Worm (Caenorhabditis elegans) whole organism, mixed stage, embryonic: ENCODE data around the gene R13A5.10.

ENCODE experiments used
- elt-1 ChIP-seq: sonication (generic microtip); optimal IDR thresholded peaks from 2 replicates; lab custom pipeline; 2017; ENCODE audit warnings: missing genetic modification characterization, mild to moderate bottlenecking, missing compliant biosample characterization, antibody characterized with exemption, moderate library complexity, borderline replicate concordance; ENCODE audit not compliant: insufficient read depth
- nhr-12 ChIP-seq: fragments of 150-350 bp; optimal IDR thresholded peaks from 2 replicates; lab custom pipeline; 2014; ENCODE audit warnings: missing biosample characterization, missing genetic modification characterization
- snpc-4 ChIP-seq: fragments of 150-350 bp; optimal IDR thresholded peaks from 2 replicates; lab custom pipeline; 2014; ENCODE audit warnings: missing biosample characterization, missing genetic modification characterization
- unc-120 ChIP-seq: sonication (generic microtip); optimal IDR thresholded peaks from 2 replicates; lab custom pipeline; 2017; ENCODE audit warnings: missing genetic modification characterization, missing compliant biosample characterization; ENCODE audit not compliant: poor library complexity, severe bottlenecking
- unc-62 ChIP-seq: fragments of 150-350 bp; optimal IDR thresholded peaks from 2 replicates; lab custom pipeline; 2014; ENCODE audit warnings: missing biosample characterization, missing genetic modification reagents, missing genetic modification characterization
- ztf-11 ChIP-seq: fragments of 150-350 bp; optimal IDR thresholded peaks from 2 replicates; lab custom pipeline; 2014; ENCODE audit warnings: missing biosample characterization, missing genetic modification characterization

DNA sequence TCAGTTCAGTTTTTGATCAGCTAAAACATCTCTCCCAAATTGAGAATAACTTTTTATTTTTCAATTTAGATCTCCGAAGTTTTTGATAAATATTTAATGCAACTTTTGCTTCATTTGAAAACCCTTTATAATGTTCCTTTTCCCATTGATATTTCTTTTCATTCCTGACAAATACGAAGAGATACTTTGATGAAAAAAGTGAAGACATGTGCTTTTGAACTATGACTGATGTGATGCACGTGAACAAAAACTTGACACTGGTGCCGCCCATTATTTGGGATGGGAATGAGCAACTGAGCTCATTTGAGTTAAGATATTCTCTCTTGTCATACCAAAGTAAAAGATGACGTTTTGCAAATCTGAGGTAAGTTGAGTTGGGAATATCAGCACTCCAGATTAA is 33.4 kb upstream of the R13A5.10 start, which contains the start of gene T04A6.1:
- TF ChIP-seq unc-120 (tag; lab: Kevin White, UChicago): no peak
- no peak for TF ChIP-seq nhr-12 (tag; lab: Kevin White, UChicago)
- no peak for TF ChIP-seq unc-62 (GFP tag; lab: Kevin White, UChicago)
- TF ChIP-seq ztf-11 (tag; lab: Kevin White, UChicago): no peak
- TF ChIP-seq snpc-4 (tag; lab: Kevin White, UChicago): no peak
- TF ChIP-seq elt-1 (tag; lab: Kevin White, UChicago): no peak
